Worm (Caenorhabditis elegans): Measurements from ENCODE around the gene F58E2.5.

F58E2.5 gene

ce11 chrIV:3482195-3482959 lies 37.7 kb downstream of the F58E2.5 start, which contains the start of gene srz-82:
srz-82 (plus strand) TSS chrIV:3482895.
- TF ChIP-seq nhr-179 (tag; optimal IDR thresholded peaks at IDR 0.05), result no peak
- no peak for TF ChIP-seq mxl-1 (tag; optimal IDR thresholded peaks at IDR 0.05)

ce11 chrIV:3491477-3491876 lies 46.8 kb downstream of the F58E2.5 start, which contains the start of gene srz-78:
srz-78 (plus strand) TSS chrIV:3491777.
- TF ChIP-seq hrde-1 (tag; optimal IDR thresholded peaks at IDR 0.05; ENCODE audit: borderline replicate concordance), result no peak
- TF ChIP-seq lin-35 (GFP tag; optimal IDR thresholded peaks at IDR 0.05), result no peak
- no peak for TF ChIP-seq ztf-18 (tag; optimal IDR thresholded peaks at IDR 0.05)
- TF ChIP-seq F37B4.10 (GFP tag; IDR thresholded peaks at IDR 0.05), result no peak
- no peak for TF ChIP-seq tlf-1 (GFP tag; optimal IDR thresholded peaks at IDR 0.05)

- TF ChIP-seq mcd-1 (GFP tag; IDR thresholded peaks at IDR 0.05), result no peak
- no peak for TF ChIP-seq hrde-1 (tag; optimal IDR thresholded peaks at IDR 0.05; ENCODE audit: borderline replicate concordance)
- no peak for TF ChIP-seq snpc-1.1 (tag; optimal IDR thresholded peaks at IDR 0.05; ENCODE audit: insufficient read depth)
- TF ChIP-seq lag-1 (GFP tag; IDR thresholded peaks at IDR 0.05), result no peak
- TF ChIP-seq attf-5 (GFP tag; optimal IDR thresholded peaks at IDR 0.05), result no peak
- no peak for TF ChIP-seq hlh-26 (GFP tag; conservative IDR thresholded peaks at IDR 0.05)
Observed at ce11 chrIV:3493310-3493709, 48.6 kb downstream of the F58E2.5 start, which contains the start of gene srz-79. srz-79 (plus strand) TSS chrIV:3493610.
